Worm (Caenorhabditis elegans): ENCODE measurements around the gene C34B4.3.

C34B4.3 gene

DNA sequence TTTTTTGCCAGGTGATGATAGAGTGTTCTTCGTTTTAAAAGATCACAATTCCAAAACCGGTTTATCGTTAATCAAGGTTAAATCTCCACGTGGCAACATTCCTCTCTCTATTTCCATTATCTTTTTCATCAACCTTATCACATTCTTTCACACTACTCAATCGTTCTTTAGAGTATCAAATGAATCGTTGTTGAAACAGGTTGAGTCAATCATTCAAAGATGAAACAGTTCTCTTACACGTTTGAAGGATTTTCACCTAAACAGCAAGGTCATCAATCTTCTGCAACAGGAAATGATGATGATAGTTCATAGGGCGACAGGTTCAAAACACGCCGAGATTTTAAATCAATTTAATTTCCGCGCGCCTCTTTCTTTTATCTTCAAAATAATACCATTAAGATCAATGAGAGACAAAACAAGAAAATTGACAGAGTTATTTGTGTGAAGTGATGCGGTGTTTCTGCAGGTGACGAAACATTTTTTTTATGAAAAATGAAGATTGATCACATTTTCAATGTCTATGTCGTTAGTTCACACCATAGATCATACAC is 10.3 kb upstream of the C34B4.3 start:
- peak; percentile 92 for TF ChIP-seq egl-27 (tag; optimal IDR thresholded peaks at IDR 0.05)
- TF ChIP-seq gmeb-1 (tag; optimal IDR thresholded peaks at IDR 0.05), result peak; percentile 49
- TF ChIP-seq mab-5 (tag; optimal IDR thresholded peaks at IDR 0.05), result peak; percentile 77
- TF ChIP-seq sma-3 (GFP tag; optimal IDR thresholded peaks at IDR 0.05), result peak; percentile 96
- no peak for TF ChIP-seq aly-2 (tag; optimal IDR thresholded peaks at IDR 0.05)
- TF ChIP-seq ztf-4 (tag; optimal IDR thresholded peaks at IDR 0.05), result peak; percentile 62
- TF ChIP-seq C34F6.9 (tag; optimal IDR thresholded peaks at IDR 0.05), result peak; percentile 37
- no peak for TF ChIP-seq alr-1 (tag; optimal IDR thresholded peaks at IDR 0.05)
- TF ChIP-seq snpc-4 (tag; optimal IDR thresholded peaks at IDR 0.05), result no peak
- no peak for TF ChIP-seq ztf-1 (GFP tag; conservative IDR thresholded peaks at IDR 0.05)
- peak; percentile 69 for TF ChIP-seq F13H6.1 (tag; optimal IDR thresholded peaks at IDR 0.05)
- peak; percentile 98 for TF ChIP-seq sma-9 (GFP tag; optimal IDR thresholded peaks at IDR 0.05)
- peak; percentile 51 for TF ChIP-seq sma-9 (tag; optimal IDR thresholded peaks at IDR 0.05)
- peak; percentile 38 for TF ChIP-seq nhr-10 (tag; optimal IDR thresholded peaks at IDR 0.05)
- peak; percentile 99 for TF ChIP-seq crh-2 (tag; optimal IDR thresholded peaks at IDR 0.05)
- TF ChIP-seq unc-62 (GFP tag; optimal IDR thresholded peaks at IDR 0.05), result peak; percentile 35
- TF ChIP-seq nhr-25 (tag; optimal IDR thresholded peaks at IDR 0.05), result peak; percentile 99
- peak; percentile 67 for TF ChIP-seq nhr-129 (tag; optimal IDR thresholded peaks at IDR 0.05)
- no peak for TF ChIP-seq ceh-82 (tag; optimal IDR thresholded peaks at IDR 0.05)
- peak; percentile 72 for TF ChIP-seq Y55F3AM.14 (GFP tag; optimal IDR thresholded peaks at IDR 0.05)
- no peak for TF ChIP-seq skn-1 (tag; optimal IDR thresholded peaks at IDR 0.05)
- no peak for TF ChIP-seq nhr-12 (tag; optimal IDR thresholded peaks at IDR 0.05)
- TF ChIP-seq nhr-21 (tag; optimal IDR thresholded peaks at IDR 0.05), result peak; percentile 98
- TF ChIP-seq elt-1 (tag; optimal IDR thresholded peaks at IDR 0.05), result no peak
- TF ChIP-seq blmp-1 (tag; optimal IDR thresholded peaks at IDR 0.05; ENCODE audit: insufficient read depth), result peak; percentile 87
- peak; percentile 80 for TF ChIP-seq ceh-16 (tag; optimal IDR thresholded peaks at IDR 0.05)
- peak; percentile 75 to 89 for TF ChIP-seq mdl-1 (tag; optimal IDR thresholded peaks at IDR 0.05)
- peak in 1 of 2 experiments; percentile 61 for TF ChIP-seq lsy-2 (tag; optimal IDR thresholded peaks at IDR 0.05)
- peak; percentile 74 for TF ChIP-seq fos-1 (tag; optimal IDR thresholded peaks at IDR 0.05)
- TF ChIP-seq nhr-23 (tag; optimal IDR thresholded peaks at IDR 0.05), result peak; percentile 8

DNA sequence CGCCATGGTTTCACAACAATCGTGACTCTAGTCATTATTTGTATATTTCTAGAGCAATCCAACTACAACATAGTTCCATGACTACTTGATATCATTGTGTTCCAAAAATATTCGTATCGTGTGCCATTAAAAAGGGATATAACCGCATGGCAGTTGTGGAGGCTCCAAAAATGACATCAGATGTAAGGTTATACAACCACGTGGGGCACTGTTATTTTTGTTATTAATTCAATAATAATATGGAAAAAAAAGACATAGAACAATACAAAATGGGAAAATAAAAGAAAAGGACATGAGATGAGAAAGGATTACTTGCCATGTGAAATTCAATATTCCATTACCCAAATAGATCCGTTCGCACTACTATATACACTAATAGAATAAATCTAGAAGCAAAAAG is 4.5 kb upstream of the C34B4.3 start:
- TF ChIP-seq mab-5 (tag; optimal IDR thresholded peaks at IDR 0.05), result no peak

DNA sequence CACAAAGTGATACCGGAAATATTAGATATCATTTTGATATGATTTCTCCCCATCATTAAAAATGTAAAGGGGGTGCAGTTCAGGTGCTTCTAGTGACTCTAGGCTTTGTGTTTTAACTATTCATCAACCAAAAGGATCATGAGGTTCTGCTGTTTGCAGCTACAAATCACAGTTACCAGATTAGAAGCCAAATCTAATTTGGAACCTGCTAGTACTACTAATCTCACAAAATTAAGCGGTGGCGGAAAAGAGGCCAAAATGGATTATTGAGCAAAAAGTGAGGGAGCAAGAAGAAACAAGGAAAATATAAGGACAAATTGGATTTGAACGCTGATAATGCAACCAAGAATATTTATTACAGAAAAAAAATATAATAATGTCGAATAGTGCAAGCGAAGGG is 3.2 kb upstream of the C34B4.3 start:
- TF ChIP-seq nhr-77 (tag; optimal IDR thresholded peaks at IDR 0.05) (no peak), lin-11 (tag; optimal IDR thresholded peaks at IDR 0.05) (no peak), alr-1 (tag; optimal IDR thresholded peaks at IDR 0.05) (no peak), nhr-10 (tag; optimal IDR thresholded peaks at IDR 0.05) (no peak), fos-1 (tag; optimal IDR thresholded peaks at IDR 0.05) (no peak), lin-39 (tag; optimal IDR thresholded peaks at IDR 0.05) (no peak), ceh-16 (tag; optimal IDR thresholded peaks at IDR 0.05) (no peak), mdl-1 (tag; optimal IDR thresholded peaks at IDR 0.05) (no peak), peb-1 (tag; optimal IDR thresholded peaks at IDR 0.05) (no peak), unc-39 (tag; optimal IDR thresholded peaks at IDR 0.05) (no peak), unc-55 (GFP tag; optimal IDR thresholded peaks at IDR 0.05) (no peak), nhr-11 (tag; optimal IDR thresholded peaks at IDR 0.05) (no peak), ama-1 (optimal IDR thresholded peaks at IDR 0.05) (no peak), nhr-6 (tag; optimal IDR thresholded peaks at IDR 0.05) (no peak), blmp-1 (tag; optimal IDR thresholded peaks at IDR 0.05; ENCODE audit: insufficient read depth) (no peak), Y55F3AM.14 (GFP tag; optimal IDR thresholded peaks at IDR 0.05) (no peak), zag-1 (tag; optimal IDR thresholded peaks at IDR 0.05) (no peak), ceh-82 (tag; optimal IDR thresholded peaks at IDR 0.05) (no peak)

DNA sequence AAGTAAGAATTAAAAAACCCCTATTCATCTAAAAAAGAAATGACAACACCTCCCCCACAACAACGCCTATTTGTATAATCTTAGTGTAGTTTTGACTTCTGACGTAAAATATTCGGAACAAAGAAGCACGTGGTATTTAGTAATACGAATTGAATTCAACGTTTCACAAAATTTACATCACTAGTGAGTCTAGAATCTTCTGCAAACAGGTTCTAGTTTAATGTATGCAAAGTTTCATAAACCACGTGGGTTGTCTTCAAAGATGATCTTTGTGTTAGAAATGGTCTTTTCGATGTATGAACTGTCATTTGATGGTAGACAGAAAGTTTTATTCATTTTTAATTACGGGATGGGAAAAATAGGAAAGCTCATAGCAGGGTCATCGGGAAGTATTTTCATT is 2.2 kb upstream of the C34B4.3 start:
- TF ChIP-seq nhr-77 (tag; optimal IDR thresholded peaks at IDR 0.05) (no peak), R02D3.7 (tag; optimal IDR thresholded peaks at IDR 0.05) (no peak), nhr-6 (tag; optimal IDR thresholded peaks at IDR 0.05) (no peak), ama-1 (optimal IDR thresholded peaks at IDR 0.05) (no peak), nhr-25 (tag; optimal IDR thresholded peaks at IDR 0.05) (peak; percentile 51)

Data from whole organism, L2 larva.